Fruit fly (Drosophila melanogaster): ENCODE measurements around the gene CG13950.
A peak's percentile ranks its signal among the peaks of the same experiment; 100 is the strongest.

The CG13950 gene

dm6 chr2L:865851-866250 lies 5.9 kb downstream of the CG13950 start (continued):
- TF ChIP-seq CG17385 (GFP tag; optimal IDR thresholded peaks at IDR 0.05), result peak; percentile 93
- peak; percentile 95 for TF ChIP-seq gsb (GFP tag; IDR thresholded peaks at IDR 0.05)
- TF ChIP-seq CG4328 (GFP tag; optimal IDR thresholded peaks at IDR 0.05), result peak; percentile 87
- peak; percentile 98 for TF ChIP-seq corto (GFP tag; optimal IDR thresholded peaks at IDR 0.05)
- TF ChIP-seq Eip74EF (GFP tag; optimal IDR thresholded peaks at IDR 0.05), result peak in 1 of 2 experiments; percentile 94
- peak; percentile 96 for TF ChIP-seq Dip3 (GFP tag; optimal IDR thresholded peaks at IDR 0.05)
- TF ChIP-seq CG18011 (GFP tag; optimal IDR thresholded peaks at IDR 0.05), result peak; percentile 71
- TF ChIP-seq CG7745 (tag; optimal IDR thresholded peaks at IDR 0.05), result peak; percentile 64
- peak; percentile 88 for TF ChIP-seq croc (GFP tag; conservative IDR thresholded peaks at IDR 0.05)
- peak; percentile 43 for TF ChIP-seq stwl (tag; optimal IDR thresholded peaks at IDR 0.05)
- TF ChIP-seq CG4820 (GFP tag; optimal IDR thresholded peaks at IDR 0.05), result peak; percentile 96
- TF ChIP-seq BtbVII (GFP tag; optimal IDR thresholded peaks at IDR 0.05), result peak; percentile 93
- TF ChIP-seq CG7786 (GFP tag; optimal IDR thresholded peaks at IDR 0.05), result peak; percentile 94
- TF ChIP-seq fu2 (GFP tag; optimal IDR thresholded peaks at IDR 0.05), result peak; percentile 93
- TF ChIP-seq sqz (GFP tag; optimal IDR thresholded peaks at IDR 0.05), result peak; percentile 91
- peak; percentile 96 for TF ChIP-seq NC2β (GFP tag; optimal IDR thresholded peaks at IDR 0.05)
- peak; percentile 84 for TF ChIP-seq Gsc (GFP tag; IDR thresholded peaks at IDR 0.05)
- peak; percentile 93 for TF ChIP-seq salm (tag; optimal IDR thresholded peaks at IDR 0.05)
- TF ChIP-seq gcm (GFP tag; optimal IDR thresholded peaks at IDR 0.05), result peak; percentile 95
- TF ChIP-seq br (optimal IDR thresholded peaks at IDR 0.05), result no peak
- peak; percentile 83 for TF ChIP-seq zf30C (GFP tag; optimal IDR thresholded peaks at IDR 0.05)
- TF ChIP-seq Mes4 (GFP tag; optimal IDR thresholded peaks at IDR 0.05), result peak; percentile 92
- peak; percentile 97 for TF ChIP-seq zen (tag; optimal IDR thresholded peaks at IDR 0.05)
- peak; percentile 96 for TF ChIP-seq stc (GFP tag; IDR thresholded peaks at IDR 0.05)
- peak; percentile 96 for TF ChIP-seq Ptx1 (GFP tag; IDR thresholded peaks at IDR 0.05)
- TF ChIP-seq dati (GFP tag; IDR thresholded peaks at IDR 0.05), result peak; percentile 94
- peak; percentile 70 for TF ChIP-seq CG3163 (GFP tag; optimal IDR thresholded peaks at IDR 0.05)
- TF ChIP-seq CG7963 (GFP tag; IDR thresholded peaks at IDR 0.05; ENCODE audit: partially characterized antibody), result no peak
- TF ChIP-seq pan (optimal IDR thresholded peaks at IDR 0.05), result no peak
- TF ChIP-seq pan (GFP tag; optimal IDR thresholded peaks at IDR 0.05 in 1 of 2, IDR thresholded peaks at IDR 0.05 in 1 of 2), result peak in 1 of 2 experiments; percentile 97
- TF ChIP-seq amos (GFP tag; IDR thresholded peaks at IDR 0.05; ENCODE audit: partially characterized antibody), result no peak
- TF ChIP-seq sim (GFP tag; IDR thresholded peaks at IDR 0.05), result peak; percentile 94
- peak; percentile 95 for TF ChIP-seq caup (GFP tag; optimal IDR thresholded peaks at IDR 0.05; ENCODE audit: severe bottlenecking)
- TF ChIP-seq HLH3B (GFP tag; IDR thresholded peaks at IDR 0.05), result peak; percentile 95
- TF ChIP-seq Dfd (GFP tag; optimal IDR thresholded peaks at IDR 0.05), result peak in 1 of 2 experiments; percentile 4
- TF ChIP-seq cad (GFP tag; optimal IDR thresholded peaks at IDR 0.05), result no peak
- peak; percentile 92 for TF ChIP-seq CG3726 (GFP tag; IDR thresholded peaks at IDR 0.05)
- peak; percentile 92 for TF ChIP-seq scrt (GFP tag; optimal IDR thresholded peaks at IDR 0.05)
- peak; percentile 93 for TF ChIP-seq wdn (GFP tag; IDR thresholded peaks at IDR 0.05)
- TF ChIP-seq Dek (tag; optimal IDR thresholded peaks at IDR 0.05), result peak; percentile 96
- peak; percentile 96 for TF ChIP-seq CG17361 (GFP tag; IDR thresholded peaks at IDR 0.05)
- no peak for TF ChIP-seq h (optimal IDR thresholded peaks at IDR 0.05)
- peak; percentile 97 for TF ChIP-seq CG1603 (tag; optimal IDR thresholded peaks at IDR 0.05)
- TF ChIP-seq Max (GFP tag; optimal IDR thresholded peaks at IDR 0.05), result peak; percentile 96
- TF ChIP-seq dmrt11E (tag; optimal IDR thresholded peaks at IDR 0.05), result peak; percentile 94
- peak; percentile 95 for TF ChIP-seq pum (GFP tag; optimal IDR thresholded peaks at IDR 0.05)
- TF ChIP-seq aop (GFP tag; IDR thresholded peaks at IDR 0.05), result peak; percentile 92
- TF ChIP-seq eve (GFP tag; optimal IDR thresholded peaks at IDR 0.05), result peak in 1 of 2 experiments; percentile 85
- peak; percentile 96 for TF ChIP-seq Oli (tag; optimal IDR thresholded peaks at IDR 0.05)
- TF ChIP-seq nerfin-2 (GFP tag; IDR thresholded peaks at IDR 0.05; ENCODE audit: partially characterized antibody), result no peak
- peak; percentile 90 for TF ChIP-seq CG12299 (tag; optimal IDR thresholded peaks at IDR 0.05)
- peak; percentile 91 for TF ChIP-seq CG4730 (GFP tag; IDR thresholded peaks at IDR 0.05)

All from whole organism, embryonic.